Worm (Caenorhabditis elegans) whole organism, mixed stage, embryonic: ENCODE data around the gene F54D8.10.

ENCODE experiments used
- M03D4.4 ChIP-seq: sonication (generic microtip); optimal IDR thresholded peaks from 2 replicates; lab custom pipeline; 2017; ENCODE audit warnings: mild to moderate bottlenecking, missing genetic modification characterization, missing compliant biosample characterization
- bed-3 ChIP-seq: fragments of 200-800 bp; sonication (Bioruptor generic); optimal IDR thresholded peaks from 3 replicates; lab custom pipeline; 2018; ENCODE audit warnings: mild to moderate bottlenecking, missing genetic modification characterization, moderate library complexity, missing compliant biosample characterization
- blmp-1 ChIP-seq: fragments of 150-350 bp; optimal IDR thresholded peaks from 2 replicates; lab custom pipeline; 2014; ENCODE audit warnings: missing biosample characterization, missing genetic modification characterization
- ceh-39 ChIP-seq: fragments of 150-350 bp; optimal IDR thresholded peaks from 2 replicates; lab custom pipeline; 2014; ENCODE audit warnings: missing biosample characterization, missing genetic modification characterization
- ceh-43 ChIP-seq: fragments of 200-800 bp; sonication (Bioruptor generic); optimal IDR thresholded peaks from 2 replicates; lab custom pipeline; 2018; ENCODE audit warnings: mild to moderate bottlenecking, missing genetic modification characterization, moderate library complexity, missing compliant biosample characterization
- ceh-83 ChIP-seq: fragments of 200-800 bp; sonication (Bioruptor generic); optimal IDR thresholded peaks from 2 replicates; lab custom pipeline; 2018; ENCODE audit warnings: mild to moderate bottlenecking, missing genetic modification characterization, missing compliant biosample characterization
- ces-1 ChIP-seq: fragments of 150-350 bp; optimal IDR thresholded peaks from 2 replicates; lab custom pipeline; 2014; ENCODE audit warnings: missing biosample characterization, missing genetic modification reagents, missing genetic modification characterization
- cnd-1 ChIP-seq: fragments of 200-800 bp; sonication (Bioruptor generic); optimal IDR thresholded peaks from 2 replicates; lab custom pipeline; 2018; ENCODE audit warnings: mild to moderate bottlenecking, missing genetic modification characterization, missing compliant biosample characterization
- drap-1 ChIP-seq: fragments of 200-800 bp; sonication (Bioruptor generic); optimal IDR thresholded peaks from 3 replicates; lab custom pipeline; 2018; ENCODE audit warnings: mild to moderate bottlenecking, missing genetic modification characterization, missing compliant biosample characterization
- elt-1 ChIP-seq: sonication (generic microtip); optimal IDR thresholded peaks from 2 replicates; lab custom pipeline; 2017; ENCODE audit warnings: missing genetic modification characterization, mild to moderate bottlenecking, missing compliant biosample characterization, antibody characterized with exemption, moderate library complexity, borderline replicate concordance; ENCODE audit not compliant: insufficient read depth
- elt-3 ChIP-seq: fragments of 150-350 bp; optimal IDR thresholded peaks from 2 replicates; lab custom pipeline; 2014; ENCODE audit warnings: missing biosample characterization, missing genetic modification characterization
- flh-1 ChIP-seq: fragments of 200-800 bp; sonication (Bioruptor generic); optimal IDR thresholded peaks from 2 replicates; lab custom pipeline; 2018; ENCODE audit warnings: mild to moderate bottlenecking, missing genetic modification characterization, moderate library complexity, missing compliant biosample characterization
- ham-2 ChIP-seq: fragments of 200-800 bp; sonication (Bioruptor generic); optimal IDR thresholded peaks from 2 replicates; lab custom pipeline; 2018; ENCODE audit warnings: mild to moderate bottlenecking, missing genetic modification characterization, missing compliant biosample characterization
- hlh-1 ChIP-seq: fragments of 150-350 bp; optimal IDR thresholded peaks from 2 replicates; lab custom pipeline; 2014; ENCODE audit warnings: missing biosample characterization, missing genetic modification reagents, missing genetic modification characterization
- lin-13 ChIP-seq: fragments of 150-350 bp; optimal IDR thresholded peaks from 2 replicates; lab custom pipeline; 2014; ENCODE audit warnings: missing biosample characterization, missing genetic modification characterization
- lin-32 ChIP-seq: fragments of 200-800 bp; sonication (Bioruptor generic); optimal IDR thresholded peaks from 2 replicates; lab custom pipeline; 2018; ENCODE audit warnings: mild to moderate bottlenecking, missing genetic modification characterization, missing compliant biosample characterization
- lsy-2 ChIP-seq: fragments of 150-350 bp; optimal IDR thresholded peaks from 2 replicates; lab custom pipeline; 2014; ENCODE audit warnings: missing biosample characterization, missing genetic modification characterization
- mab-5 ChIP-seq: fragments of 150-350 bp; optimal IDR thresholded peaks from 2 replicates; lab custom pipeline; 2014; ENCODE audit warnings: missing biosample characterization, missing genetic modification characterization
- mep-1 ChIP-seq: fragments of 150-350 bp; optimal IDR thresholded peaks from 2 replicates; lab custom pipeline; 2017; ENCODE audit warnings: missing biosample characterization, missing genetic modification reagents, missing genetic modification characterization, inconsistent platforms
- mls-2 ChIP-seq: sonication (generic microtip); optimal IDR thresholded peaks from 2 replicates; lab custom pipeline; 2016; ENCODE audit warnings: mild to moderate bottlenecking, missing genetic modification characterization, moderate library complexity, missing compliant biosample characterization
- nhr-12 ChIP-seq: fragments of 150-350 bp; optimal IDR thresholded peaks from 2 replicates; lab custom pipeline; 2014; ENCODE audit warnings: missing biosample characterization, missing genetic modification characterization
- nhr-2 ChIP-seq: fragments of 150-350 bp; optimal IDR thresholded peaks from 2 replicates; lab custom pipeline; 2014; ENCODE audit warnings: missing biosample characterization, missing genetic modification characterization
- nhr-237 ChIP-seq: fragments of 150-350 bp; optimal IDR thresholded peaks from 2 replicates; lab custom pipeline; 2014; ENCODE audit warnings: missing biosample characterization, missing genetic modification characterization
- nhr-28 ChIP-seq: fragments of 150-350 bp; optimal IDR thresholded peaks from 2 replicates; lab custom pipeline; 2014; ENCODE audit warnings: missing biosample characterization, missing genetic modification characterization
- nhr-76 ChIP-seq: sonication (generic microtip); optimal IDR thresholded peaks from 2 replicates; lab custom pipeline; 2017; ENCODE audit warnings: missing biosample characterization, missing genetic modification characterization
- pha-4 ChIP-seq: fragments of 150-350 bp; optimal IDR thresholded peaks from 2 replicates; lab custom pipeline; 2018; ENCODE audit warnings: missing biosample characterization, missing genetic modification reagents, missing genetic modification characterization
- sem-2 ChIP-seq: fragments of 200-800 bp; sonication (Bioruptor generic); optimal IDR thresholded peaks from 2 replicates; lab custom pipeline; 2018; ENCODE audit warnings: mild to moderate bottlenecking, missing genetic modification characterization, missing compliant biosample characterization
- snpc-4 ChIP-seq: fragments of 150-350 bp; optimal IDR thresholded peaks from 2 replicates; lab custom pipeline; 2014; ENCODE audit warnings: missing biosample characterization, missing genetic modification characterization
- sptf-1 ChIP-seq: sonication (generic microtip); optimal IDR thresholded peaks from 2 replicates; lab custom pipeline; 2017; ENCODE audit warnings: mild to moderate bottlenecking, missing genetic modification characterization, moderate library complexity, missing compliant biosample characterization
- tbx-8 ChIP-seq: fragments of 200-800 bp; sonication (Bioruptor generic); optimal IDR thresholded peaks from 2 replicates; lab custom pipeline; 2018; ENCODE audit warnings: mild to moderate bottlenecking, missing genetic modification characterization, moderate library complexity, missing compliant biosample characterization
- unc-120 ChIP-seq: sonication (generic microtip); optimal IDR thresholded peaks from 2 replicates; lab custom pipeline; 2017; ENCODE audit warnings: missing genetic modification characterization, missing compliant biosample characterization; ENCODE audit not compliant: poor library complexity, severe bottlenecking
- unc-39 ChIP-seq: fragments of 150-350 bp; optimal IDR thresholded peaks from 2 replicates; lab custom pipeline; 2014; ENCODE audit warnings: missing biosample characterization, missing genetic modification characterization
- unc-62 ChIP-seq: fragments of 150-350 bp; optimal IDR thresholded peaks from 2 replicates; lab custom pipeline; 2014; ENCODE audit warnings: missing biosample characterization, missing genetic modification reagents, missing genetic modification characterization
- zip-8 ChIP-seq: fragments of 150-350 bp; optimal IDR thresholded peaks from 2 replicates; lab custom pipeline; 2014; ENCODE audit warnings: missing biosample characterization, missing genetic modification characterization
- ztf-11 ChIP-seq: fragments of 150-350 bp; optimal IDR thresholded peaks from 2 replicates; lab custom pipeline; 2014; ENCODE audit warnings: missing biosample characterization, missing genetic modification characterization

F54D8.10 gene

DNA sequence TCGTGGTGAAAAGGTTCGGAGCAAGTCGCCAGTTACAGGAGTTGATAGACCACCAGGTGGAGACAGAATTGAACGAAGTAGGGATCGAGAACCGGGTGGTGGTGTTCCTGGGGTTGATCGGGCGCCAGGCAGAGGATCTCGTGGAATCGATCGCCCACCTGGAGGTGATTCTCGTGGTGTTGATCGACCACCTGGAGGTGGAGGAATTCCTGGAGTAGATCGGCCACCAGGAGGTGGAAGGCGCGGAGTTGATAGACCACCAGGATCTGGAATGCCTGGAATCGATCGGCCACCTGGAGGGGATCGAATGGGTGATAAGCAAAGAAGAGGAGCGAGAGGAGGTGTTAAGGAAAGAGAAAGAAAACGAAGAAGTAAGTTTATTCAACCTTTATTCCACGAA, 10.9 kb downstream of the F54D8.10 start:
- no peak for TF ChIP-seq nhr-2 (tag; lab: Kevin White, UChicago)
- no peak for TF ChIP-seq drap-1 (GFP tag; lab: Kevin White, UChicago)
- no peak for TF ChIP-seq mls-2 (tag; lab: Kevin White, UChicago)
- TF ChIP-seq ceh-83, result no peak
- no peak for TF ChIP-seq sptf-1 (tag; lab: Kevin White, UChicago)
- no peak for TF ChIP-seq unc-120 (tag; lab: Kevin White, UChicago)
- TF ChIP-seq tbx-8 (GFP tag; lab: Kevin White, UChicago), result no peak
- no peak for TF ChIP-seq sem-2 (GFP tag; lab: Kevin White, UChicago)
- no peak for TF ChIP-seq ces-1 (GFP tag; lab: Kevin White, UChicago)
- TF ChIP-seq pha-4 (tag; lab: Kevin White, UChicago), result no peak
- TF ChIP-seq mab-5, result no peak
- no peak for TF ChIP-seq ceh-39 (tag; lab: Kevin White, UChicago)
- TF ChIP-seq flh-1 (GFP tag; lab: Kevin White, UChicago), result no peak
- TF ChIP-seq lsy-2 (tag; lab: Kevin White, UChicago), result no peak
- TF ChIP-seq lin-13 (tag; lab: Kevin White, UChicago), result no peak
- no peak for TF ChIP-seq M03D4.4 (tag; lab: Kevin White, UChicago)
- no peak for TF ChIP-seq nhr-28 (tag; lab: Kevin White, UChicago)

ce11 chrIII:5106893-5107471, 12.4 kb downstream of the F54D8.10 start, which contains the start of gene dpy-17:
TSS of gene dpy-17 (plus strand) at chrIII:5107330.
- TF ChIP-seq nhr-237 (tag; lab: Kevin White, UChicago) (no peak), elt-3 (tag; lab: Kevin White, UChicago) (peak; percentile 71), pha-4 (tag; lab: Kevin White, UChicago) (no peak), ham-2 (GFP tag; lab: Kevin White, UChicago) (no peak), ceh-83 (no peak), sem-2 (GFP tag; lab: Kevin White, UChicago) (no peak), lin-32 (GFP tag; lab: Kevin White, UChicago) (no peak), snpc-4 (tag; lab: Kevin White, UChicago) (no peak), ceh-43 (GFP tag; lab: Kevin White, UChicago) (no peak), mab-5 (no peak), lsy-2 (tag; lab: Kevin White, UChicago) (peak; percentile 60), sptf-1 (tag; lab: Kevin White, UChicago) (peak; percentile 19), lin-13 (tag; lab: Kevin White, UChicago) (no peak), nhr-28 (tag; lab: Kevin White, UChicago) (no peak), flh-1 (GFP tag; lab: Kevin White, UChicago) (no peak), mls-2 (tag; lab: Kevin White, UChicago) (peak; percentile 17), nhr-12 (tag; lab: Kevin White, UChicago) (no peak), ceh-39 (tag; lab: Kevin White, UChicago) (no peak), hlh-1 (tag; lab: Kevin White, UChicago) (no peak), ztf-11 (no peak), M03D4.4 (tag; lab: Kevin White, UChicago) (no peak), zip-8 (tag; lab: Kevin White, UChicago) (no peak), bed-3 (GFP tag; lab: Kevin White, UChicago) (no peak), nhr-76 (no peak), unc-120 (tag; lab: Kevin White, UChicago) (no peak), unc-39 (tag; lab: Kevin White, UChicago) (no peak), cnd-1 (tag; lab: Kevin White, UChicago) (no peak), ces-1 (GFP tag; lab: Kevin White, UChicago) (no peak), tbx-8 (GFP tag; lab: Kevin White, UChicago) (no peak), mep-1 (tag; lab: Kevin White, UChicago) (no peak), unc-62 (GFP tag; lab: Kevin White, UChicago) (peak; percentile 23), nhr-2 (tag; lab: Kevin White, UChicago) (no peak), blmp-1 (tag; lab: Kevin White, UChicago) (no peak), drap-1 (GFP tag; lab: Kevin White, UChicago) (no peak), elt-1 (tag; lab: Kevin White, UChicago) (peak; percentile 93)
- TF ChIP-seq, all 35 proteins: peak for 6
